Fruit fly (Drosophila melanogaster) S2 (cell line): Measurements from ENCODE around the gene sll.

ENCODE experiments used
- CG8478 ChIP-seq: fragments of >200 bp; optimal IDR thresholded peaks from 2 replicates; lab custom pipeline; 2018
- CTCF ChIP-seq, 2 experiments: fragments of >200 bp; optimal IDR thresholded peaks; 2 replicates each; lab custom pipeline; 2018

dm6 chr3R:17631176-17631865 is 25.4 kb downstream of the sll start:
- TF ChIP-seq CG8478 (lab: Kevin White, UChicago): no peak
- TF ChIP-seq CTCF (optimal IDR thresholded peaks at IDR 0.05; lab: Kevin White, UChicago): no peak
